Worm (Caenorhabditis elegans): ENCODE data around the gene F38B7.10.

The F38B7.10 gene

DNA sequence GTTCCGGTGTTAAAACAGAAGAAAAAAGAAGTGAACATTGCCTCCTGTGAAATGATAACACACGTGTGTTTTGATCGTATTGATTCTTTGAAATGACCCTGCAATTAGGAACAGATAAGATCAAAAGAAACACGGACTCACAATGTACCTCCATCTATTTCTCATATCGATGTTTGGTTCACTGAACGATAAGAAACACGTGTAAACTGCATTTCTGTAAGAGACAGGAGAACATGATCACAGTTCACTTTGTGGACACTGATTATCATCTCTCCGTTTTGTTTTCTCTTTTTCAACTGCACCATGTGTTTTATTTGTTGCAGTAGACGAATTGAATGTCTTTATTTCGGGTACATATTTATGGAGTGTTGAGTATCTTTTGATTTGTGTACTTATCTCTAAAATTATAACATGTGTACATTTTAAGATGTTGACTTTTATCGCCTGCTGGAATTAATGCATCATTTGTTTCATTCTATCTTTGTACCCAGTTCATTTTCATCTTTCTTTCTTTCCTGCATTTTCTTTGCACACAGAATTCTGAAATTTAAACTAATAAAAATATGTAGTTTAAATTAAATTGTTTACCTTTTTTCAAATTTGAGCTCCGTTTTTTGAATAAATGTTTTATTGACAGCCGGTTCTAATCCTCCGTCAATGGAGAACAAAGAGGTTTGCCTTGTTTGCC is 27.6 kb downstream of the F38B7.10 start, which contains the start of the genes H12C20.7 and nhr-68 (continued):
- peak; percentile 96 for TF ChIP-seq lin-1 (GFP tag; IDR thresholded peaks at IDR 0.05)
- TF ChIP-seq ztf-7 (tag; optimal IDR thresholded peaks at IDR 0.05): peak; percentile 72
- TF ChIP-seq mdt-29 (GFP tag; IDR thresholded peaks at IDR 0.05): peak; percentile 90
- peak; percentile 42 for TF ChIP-seq nhr-76 (tag; optimal IDR thresholded peaks at IDR 0.05)
- TF ChIP-seq daf-16 (GFP tag; optimal IDR thresholded peaks at IDR 0.05): peak; percentile 95
- peak; percentile 100 for TF ChIP-seq daf-16 (tag; optimal IDR thresholded peaks at IDR 0.05)
- no peak for TF ChIP-seq F10B5.3 (tag; optimal IDR thresholded peaks at IDR 0.05)
- no peak for TF ChIP-seq egl-27 (tag; optimal IDR thresholded peaks at IDR 0.05)
- TF ChIP-seq cey-2 (tag; optimal IDR thresholded peaks at IDR 0.05; ENCODE audit: borderline replicate concordance, insufficient read depth): peak; percentile 96
- TF ChIP-seq F26F4.8 (GFP tag; conservative IDR thresholded peaks at IDR 0.05): no peak
- no peak for TF ChIP-seq R02D3.7 (tag; optimal IDR thresholded peaks at IDR 0.05)
- TF ChIP-seq D1046.2 (GFP tag; IDR thresholded peaks at IDR 0.05): peak; percentile 44; the same call in 1 of the 2 replicates
- TF ChIP-seq ces-1 (GFP tag; optimal IDR thresholded peaks at IDR 0.05): no peak
- peak; percentile 54; the same call in 1 of the 2 replicates for TF ChIP-seq arid-1 (GFP tag; conservative IDR thresholded peaks at IDR 0.05)
- TF ChIP-seq lin-38 (GFP tag; IDR thresholded peaks at IDR 0.05): peak; percentile 62
- no peak for TF ChIP-seq zfp-2 (tag; optimal IDR thresholded peaks at IDR 0.05)
- no peak for TF ChIP-seq mes-2 (tag; optimal IDR thresholded peaks at IDR 0.05; ENCODE audit: poor library complexity, severe bottlenecking)
- 0 out of 2 replicates have a peak, but pooled peaks have one; percentile 40 for TF ChIP-seq daf-19 (GFP tag; conservative IDR thresholded peaks at IDR 0.05)
- TF ChIP-seq ceh-32 (tag; optimal IDR thresholded peaks at IDR 0.05; ENCODE audit: poor library complexity): no peak
- TF ChIP-seq zip-11 (GFP tag; IDR thresholded peaks at IDR 0.05): no peak
- TF ChIP-seq duxl-1 (tag; optimal IDR thresholded peaks at IDR 0.05; ENCODE audit: poor library complexity): peak; percentile 90
- TF ChIP-seq snpc-1.2 (GFP tag; IDR thresholded peaks at IDR 0.05): no peak
- peak; percentile 100 for TF ChIP-seq mxl-3 (GFP tag; optimal IDR thresholded peaks at IDR 0.05)
- TF ChIP-seq mdl-1 (tag; optimal IDR thresholded peaks at IDR 0.05): peak; percentile 38 to 98
- TF ChIP-seq ZK337.2 (GFP tag; IDR thresholded peaks at IDR 0.05): no peak
- 0 out of 2 replicates have a peak, but pooled peaks have one; percentile 42 for TF ChIP-seq Y75B8A.6 (GFP tag; IDR thresholded peaks at IDR 0.05)
- peak; percentile 21 for TF ChIP-seq fos-1 (tag; optimal IDR thresholded peaks at IDR 0.05)
- TF ChIP-seq ceh-20 (GFP tag; IDR thresholded peaks at IDR 0.05): peak; percentile 94
- no peak for TF ChIP-seq spr-3 (GFP tag; optimal IDR thresholded peaks at IDR 0.05)
- peak; percentile 99 for TF ChIP-seq nhr-48 (tag; optimal IDR thresholded peaks at IDR 0.05)
- no peak for TF ChIP-seq sdz-12 (GFP tag; optimal IDR thresholded peaks at IDR 0.05)
- peak; percentile 86; the same call in 1 of the 2 replicates for TF ChIP-seq nhr-42 (GFP tag; IDR thresholded peaks at IDR 0.05)
- TF ChIP-seq dve-1 (tag; optimal IDR thresholded peaks at IDR 0.05; ENCODE audit: insufficient read depth): peak; percentile 99
- TF ChIP-seq nhr-41 (GFP tag; IDR thresholded peaks at IDR 0.05): peak; percentile 86
- TF ChIP-seq tag-97 (GFP tag; IDR thresholded peaks at IDR 0.05): no peak
- TF ChIP-seq lim-7 (GFP tag; IDR thresholded peaks at IDR 0.05): no peak
- TF ChIP-seq attf-4 (tag; optimal IDR thresholded peaks at IDR 0.05): no peak
- TF ChIP-seq unc-39 (tag; optimal IDR thresholded peaks at IDR 0.05): no peak
- no peak for TF ChIP-seq ceh-44 (GFP tag; IDR thresholded peaks at IDR 0.05)
- no peak for TF ChIP-seq F37D6.2 (tag; optimal IDR thresholded peaks at IDR 0.05)
- TF ChIP-seq dpl-1 (GFP tag; optimal IDR thresholded peaks at IDR 0.05): peak; percentile 65
- no peak for TF ChIP-seq lin-39 (tag; optimal IDR thresholded peaks at IDR 0.05)
- TF ChIP-seq mxl-2 (GFP tag; conservative IDR thresholded peaks at IDR 0.05): peak; percentile 75
- no peak for TF ChIP-seq fkh-10 (GFP tag; optimal IDR thresholded peaks at IDR 0.05)
- TF ChIP-seq lin-29 (GFP tag; IDR thresholded peaks at IDR 0.05): peak; percentile 66; the same call in 1 of the 2 replicates
- peak; percentile 84 for TF ChIP-seq T20F7.1 (GFP tag; optimal IDR thresholded peaks at IDR 0.05)
- peak; percentile 56; the same call in 1 of the 2 replicates for TF ChIP-seq madf-9 (GFP tag; conservative IDR thresholded peaks at IDR 0.05)
- TF ChIP-seq dmd-8 (GFP tag; IDR thresholded peaks at IDR 0.05): 0 out of 2 replicates have a peak, but pooled peaks have one; percentile 26
- TF ChIP-seq aly-2 (tag; optimal IDR thresholded peaks at IDR 0.05): no peak
